Worm (Caenorhabditis elegans) whole organism, late embryonic: ENCODE data around the gene oig-4.

Experiments
- C08G9.2 ChIP-seq: sonication (generic microtip); optimal IDR thresholded peaks from 2 replicates; lab custom pipeline; 2016; ENCODE audit warnings: mild to moderate bottlenecking, missing genetic modification characterization, moderate library complexity, missing compliant biosample characterization
- F13H6.1 ChIP-seq: sonication (generic microtip); optimal IDR thresholded peaks from 2 replicates; lab custom pipeline; 2016; ENCODE audit warnings: missing genetic modification characterization, missing compliant biosample characterization
- K02D7.2 ChIP-seq: sonication (generic microtip); optimal IDR thresholded peaks from 2 replicates; lab custom pipeline; 2017; ENCODE audit warnings: mild to moderate bottlenecking, missing genetic modification characterization, missing compliant biosample characterization
- K09A11.1 ChIP-seq: sonication (generic microtip); optimal IDR thresholded peaks from 2 replicates; lab custom pipeline; 2017; ENCODE audit warnings: antibody characterized with exemption, mild to moderate bottlenecking, missing genetic modification characterization, missing compliant biosample characterization; ENCODE audit not compliant: insufficient read depth
- T23F11.4 ChIP-seq: fragments of 200-800 bp; sonication (Bioruptor generic); optimal IDR thresholded peaks from 2 replicates; lab custom pipeline; 2018; ENCODE audit warnings: mild to moderate bottlenecking, missing genetic modification characterization, missing compliant biosample characterization
- Y22D7AL.16 ChIP-seq: sonication (generic microtip); optimal IDR thresholded peaks from 2 replicates; lab custom pipeline; 2016; ENCODE audit warnings: missing genetic modification characterization, missing compliant biosample characterization
- ceh-18 ChIP-seq: sonication (generic microtip); optimal IDR thresholded peaks from 2 replicates; lab custom pipeline; 2016; ENCODE audit warnings: missing genetic modification characterization, missing compliant biosample characterization
- ceh-19 ChIP-seq: fragments of 200-800 bp; sonication (Bioruptor generic); optimal IDR thresholded peaks from 2 replicates; lab custom pipeline; 2018; ENCODE audit warnings: mild to moderate bottlenecking, missing genetic modification characterization, missing compliant biosample characterization
- ceh-2 ChIP-seq: sonication (generic microtip); optimal IDR thresholded peaks from 2 replicates; lab custom pipeline; 2016; ENCODE audit warnings: missing genotype, missing genetic modification characterization, missing compliant biosample characterization
- ceh-24 ChIP-seq: sonication (generic microtip); optimal IDR thresholded peaks from 2 replicates; lab custom pipeline; 2016; ENCODE audit warnings: mild to moderate bottlenecking, missing genetic modification characterization, missing compliant biosample characterization
- ceh-30 ChIP-seq: fragments of 150-350 bp; optimal IDR thresholded peaks from 2 replicates; lab custom pipeline; 2014; ENCODE audit warnings: missing biosample characterization, missing genetic modification characterization
- ceh-31 ChIP-seq: sonication (generic microtip); optimal IDR thresholded peaks from 2 replicates; lab custom pipeline; 2016; ENCODE audit warnings: missing genetic modification characterization, missing compliant biosample characterization
- ceh-45 ChIP-seq: fragments of 200-800 bp; sonication (Bioruptor generic); IDR thresholded peaks from 2 replicates; pipeline ENCODE4 v1.3.6; 2022; ENCODE audit warnings: missing genetic modification reagents, missing genetic modification characterization, missing compliant biosample characterization
- ceh-48 ChIP-seq: sonication (generic microtip); optimal IDR thresholded peaks from 2 replicates; lab custom pipeline; 2016; ENCODE audit warnings: missing genetic modification characterization, inconsistent platforms, missing compliant biosample characterization
- ceh-6 ChIP-seq: fragments of 200-800 bp; sonication (Bioruptor generic); optimal IDR thresholded peaks from 2 replicates; lab custom pipeline; 2018; ENCODE audit warnings: mild to moderate bottlenecking, missing genetic modification characterization, missing compliant biosample characterization
- ceh-9 ChIP-seq: sonication (generic microtip); optimal IDR thresholded peaks from 2 replicates; lab custom pipeline; 2016; ENCODE audit warnings: mild to moderate bottlenecking, missing genetic modification characterization, inconsistent platforms, missing compliant biosample characterization
- che-1 ChIP-seq: sonication (generic microtip); optimal IDR thresholded peaks from 2 replicates; lab custom pipeline; 2016; ENCODE audit warnings: mild to moderate bottlenecking, missing genetic modification characterization, missing compliant biosample characterization
- dmd-4 ChIP-seq: sonication (generic microtip); optimal IDR thresholded peaks from 2 replicates; lab custom pipeline; 2016; ENCODE audit warnings: borderline replicate concordance, missing genetic modification characterization, missing compliant biosample characterization
- dve-1 ChIP-seq: sonication (generic microtip); optimal IDR thresholded peaks from 2 replicates; lab custom pipeline; 2017; ENCODE audit warnings: antibody characterized with exemption, mild to moderate bottlenecking, missing genetic modification characterization, missing compliant biosample characterization
- elt-4 ChIP-seq: sonication (generic microtip); optimal IDR thresholded peaks from 2 replicates; lab custom pipeline; 2016; ENCODE audit warnings: missing genetic modification characterization, missing compliant biosample characterization
- eyg-1 ChIP-seq: sonication (generic microtip); optimal IDR thresholded peaks from 2 replicates; lab custom pipeline; 2016; ENCODE audit warnings: missing genotype, missing genetic modification characterization, missing compliant biosample characterization
- fax-1 ChIP-seq: sonication (generic microtip); optimal IDR thresholded peaks from 2 replicates; lab custom pipeline; 2016; ENCODE audit warnings: missing genotype, missing genetic modification characterization, missing compliant biosample characterization
- fkh-10 ChIP-seq: fragments of 150-350 bp; optimal IDR thresholded peaks from 2 replicates; lab custom pipeline; 2014; ENCODE audit warnings: missing biosample characterization, missing genetic modification reagents, missing genetic modification characterization
- gmeb-2 ChIP-seq: sonication (generic microtip); optimal IDR thresholded peaks from 2 replicates; lab custom pipeline; 2016; ENCODE audit warnings: missing genetic modification characterization, inconsistent platforms, missing compliant biosample characterization
- hlh-13 ChIP-seq: fragments of 200-800 bp; sonication (Bioruptor generic); optimal IDR thresholded peaks from 2 replicates; lab custom pipeline; 2018; ENCODE audit warnings: mild to moderate bottlenecking, missing genetic modification characterization, missing compliant biosample characterization
- hlh-15 ChIP-seq: sonication (generic microtip); optimal IDR thresholded peaks from 2 replicates; lab custom pipeline; 2016; ENCODE audit warnings: missing genetic modification characterization, missing compliant biosample characterization
- hlh-30 ChIP-seq: sonication (generic microtip); optimal IDR thresholded peaks from 2 replicates; lab custom pipeline; 2017; ENCODE audit warnings: antibody characterized with exemption, missing genetic modification characterization, missing compliant biosample characterization; ENCODE audit not compliant: insufficient read depth
- hlh-6 ChIP-seq: sonication (generic microtip); optimal IDR thresholded peaks from 2 replicates; lab custom pipeline; 2016; ENCODE audit warnings: missing genotype, missing genetic modification characterization, missing compliant biosample characterization
- hlh-8 ChIP-seq: sonication (generic microtip); optimal IDR thresholded peaks from 2 replicates; lab custom pipeline; 2016; ENCODE audit warnings: missing genotype, missing genetic modification characterization, missing compliant biosample characterization
- lin-11 ChIP-seq: fragments of 200-800 bp; sonication (Bioruptor generic); optimal IDR thresholded peaks from 2 replicates; lab custom pipeline; 2018; ENCODE audit warnings: mild to moderate bottlenecking, missing genetic modification characterization, missing compliant biosample characterization
- madf-2 ChIP-seq: sonication (generic microtip); optimal IDR thresholded peaks from 2 replicates; lab custom pipeline; 2017; ENCODE audit warnings: missing genetic modification characterization, missing compliant biosample characterization
- mec-3 ChIP-seq: sonication (generic microtip); optimal IDR thresholded peaks from 2 replicates; lab custom pipeline; 2016; ENCODE audit warnings: borderline replicate concordance, missing genetic modification characterization, missing compliant biosample characterization
- nhr-11 ChIP-seq: fragments of 150-350 bp; optimal IDR thresholded peaks from 2 replicates; lab custom pipeline; 2014; ENCODE audit warnings: missing biosample characterization, missing genetic modification characterization
- nhr-232 ChIP-seq: sonication (generic microtip); optimal IDR thresholded peaks from 2 replicates; lab custom pipeline; 2016; ENCODE audit warnings: missing genetic modification characterization, missing compliant biosample characterization
- npax-4 ChIP-seq: sonication (generic microtip); optimal IDR thresholded peaks from 2 replicates; lab custom pipeline; 2016; ENCODE audit warnings: missing genetic modification characterization, missing compliant biosample characterization
- odd-2 ChIP-seq: sonication (generic microtip); optimal IDR thresholded peaks from 2 replicates; lab custom pipeline; 2017; ENCODE audit warnings: antibody characterized with exemption, mild to moderate bottlenecking, missing genetic modification characterization, missing compliant biosample characterization
- pax-1 ChIP-seq: fragments of 150-350 bp; optimal IDR thresholded peaks from 2 replicates; lab custom pipeline; 2014; ENCODE audit warnings: missing biosample characterization, missing genetic modification characterization
- pha-2 ChIP-seq: sonication (generic microtip); optimal IDR thresholded peaks from 2 replicates; lab custom pipeline; 2017; ENCODE audit warnings: mild to moderate bottlenecking, missing genetic modification characterization, missing compliant biosample characterization
- pha-4 ChIP-seq: fragments of 150-350 bp; optimal IDR thresholded peaks from 2 replicates; lab custom pipeline; 2018; ENCODE audit warnings: missing biosample characterization, missing genetic modification reagents, missing genetic modification characterization
- pqm-1 ChIP-seq: sonication (generic microtip); optimal IDR thresholded peaks from 2 replicates; lab custom pipeline; 2016; ENCODE audit warnings: missing genetic modification characterization, missing compliant biosample characterization
- pros-1 ChIP-seq: fragments of 150-350 bp; optimal IDR thresholded peaks from 2 replicates; lab custom pipeline; 2014; ENCODE audit warnings: missing biosample characterization, missing genetic modification reagents, missing genetic modification characterization
- rnt-1 ChIP-seq: sonication (generic microtip); optimal IDR thresholded peaks from 2 replicates; lab custom pipeline; 2016; ENCODE audit warnings: missing genetic modification characterization, missing compliant biosample characterization
- sdc-2 ChIP-seq: sonication (generic microtip); optimal IDR thresholded peaks from 2 replicates; lab custom pipeline; 2016; ENCODE audit warnings: missing genotype, missing genetic modification characterization, missing compliant biosample characterization
- sox-4 ChIP-seq: sonication (generic microtip); optimal IDR thresholded peaks from 2 replicates; lab custom pipeline; 2017; ENCODE audit warnings: mild to moderate bottlenecking, missing genetic modification characterization, inconsistent platforms, missing compliant biosample characterization
- syd-9 ChIP-seq: sonication (generic microtip); optimal IDR thresholded peaks from 2 replicates; lab custom pipeline; 2016; ENCODE audit warnings: mild to moderate bottlenecking, missing genetic modification characterization, moderate library complexity, missing compliant biosample characterization
- tbx-2 ChIP-seq: sonication (generic microtip); optimal IDR thresholded peaks from 2 replicates; lab custom pipeline; 2016; ENCODE audit warnings: missing genetic modification characterization, missing compliant biosample characterization
- tbx-7 ChIP-seq: sonication (generic microtip); optimal IDR thresholded peaks from 2 replicates; lab custom pipeline; 2016; ENCODE audit warnings: missing genotype, missing genetic modification characterization, missing compliant biosample characterization
- unc-3 ChIP-seq, 2 experiments: fragments of 200-800 bp in 1 of 2; sonication (Bioruptor generic) in 1 of 2; sonication (generic microtip) in 1 of 2; conservative IDR thresholded peaks in 1 of 2; optimal IDR thresholded peaks in 1 of 2; 2 replicates each; pipeline versions ENCODE4 v1.3.6 to Lab custom; 2016 to 2022; ENCODE audit warnings: missing compliant biosample characterization in 2 of 2, missing genetic modification characterization in 2 of 2, missing genetic modification reagents in 1 of 2
- unc-86 ChIP-seq: sonication (generic microtip); optimal IDR thresholded peaks from 2 replicates; lab custom pipeline; 2016; ENCODE audit warnings: missing genetic modification characterization, missing compliant biosample characterization
- ztf-16 ChIP-seq: sonication (generic microtip); optimal IDR thresholded peaks from 2 replicates; lab custom pipeline; 2017; ENCODE audit warnings: missing genetic modification characterization, missing compliant biosample characterization

The oig-4 gene

DNA sequence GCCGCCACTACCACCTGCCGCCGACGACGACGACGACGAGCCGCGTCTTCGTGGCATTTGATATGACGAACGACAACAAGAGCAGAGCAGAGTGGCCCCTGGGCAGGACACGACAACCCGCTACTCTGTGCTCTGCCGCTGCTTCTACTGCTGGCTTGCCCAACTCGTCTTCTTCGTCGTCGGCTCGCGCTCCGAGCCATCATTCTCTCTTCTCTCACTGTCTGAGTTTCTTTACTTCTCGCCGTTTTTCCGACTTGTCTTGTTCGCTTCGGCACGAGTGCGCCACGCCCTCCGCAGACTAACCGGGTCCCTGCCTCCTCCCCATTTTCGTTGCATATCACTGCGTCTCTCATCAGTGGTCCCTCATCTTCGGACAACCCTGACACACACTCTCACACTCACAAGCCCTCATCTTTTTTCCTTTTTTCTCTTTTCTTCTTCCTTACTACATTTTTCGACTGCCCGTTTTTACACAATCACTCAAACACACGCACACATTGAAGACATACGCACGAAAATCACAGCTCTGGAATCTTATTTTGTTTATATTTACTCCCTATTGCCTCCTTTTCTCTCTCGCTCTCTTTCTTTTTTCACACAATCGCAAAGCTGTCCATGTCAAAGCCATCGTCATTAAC, 28.8 kb downstream of the oig-4 start (continued):
- TF ChIP-seq C08G9.2 (tag; lab: Kevin White, UChicago) (no peak), dve-1 (no peak), pha-4 (tag; lab: Kevin White, UChicago) (no peak), ceh-9 (tag; lab: Kevin White, UChicago) (no peak), elt-4 (tag; lab: Kevin White, UChicago) (no peak), T23F11.4 (no peak), hlh-8 (tag; lab: Kevin White, UChicago) (peak; percentile 39), K02D7.2 (tag; lab: Kevin White, UChicago) (no peak), ceh-6 (no peak), Y22D7AL.16 (tag; lab: Kevin White, UChicago) (no peak), odd-2 (tag; lab: Kevin White, UChicago) (no peak), hlh-30 (tag; lab: Kevin White, UChicago) (peak; percentile 10), ceh-45 (GFP tag; lab: Robert Waterston, UW) (no peak), ceh-24 (tag; lab: Kevin White, UChicago) (no peak), mec-3 (no peak), hlh-6 (tag; lab: Kevin White, UChicago) (no peak), pha-2 (tag; lab: Kevin White, UChicago) (no peak), nhr-232 (tag; lab: Kevin White, UChicago) (no peak), sdc-2 (tag; lab: Kevin White, UChicago) (peak; percentile 23), fax-1 (tag; lab: Kevin White, UChicago) (no peak), npax-4 (tag; lab: Kevin White, UChicago) (no peak), F13H6.1 (tag; lab: Kevin White, UChicago) (peak; percentile 61), rnt-1 (peak; percentile 67), hlh-13 (GFP tag; lab: Kevin White, UChicago) (no peak), ceh-2 (tag; lab: Kevin White, UChicago) (no peak), sox-4 (tag; lab: Kevin White, UChicago) (no peak), eyg-1 (tag; lab: Kevin White, UChicago) (no peak), unc-86 (tag; lab: Kevin White, UChicago) (no peak), pax-1 (tag; lab: Kevin White, UChicago) (no peak), fkh-10 (no peak), hlh-15 (tag; lab: Kevin White, UChicago) (no peak), pqm-1 (peak; percentile 2), ceh-48 (tag; lab: Kevin White, UChicago) (no peak), dmd-4 (tag; lab: Kevin White, UChicago) (no peak), unc-3 (GFP tag; conservative IDR thresholded peaks at IDR 0.05; lab: Robert Waterston, UW) (no peak), unc-3 (tag; optimal IDR thresholded peaks at IDR 0.05; lab: Kevin White, UChicago) (peak; percentile 5), ztf-16 (tag; lab: Kevin White, UChicago) (no peak), pros-1 (tag; lab: Kevin White, UChicago) (peak; percentile 38), gmeb-2 (no peak), che-1 (tag; lab: Kevin White, UChicago) (no peak), tbx-2 (tag; lab: Kevin White, UChicago) (peak; percentile 57), ceh-19 (GFP tag; lab: Kevin White, UChicago) (peak; percentile 10), K09A11.1 (tag; lab: Kevin White, UChicago) (peak; percentile 2), ceh-30 (tag; lab: Kevin White, UChicago) (no peak), lin-11 (no peak), madf-2 (tag; lab: Kevin White, UChicago) (no peak), syd-9 (tag; lab: Kevin White, UChicago) (no peak), nhr-11 (tag; lab: Kevin White, UChicago) (no peak), ceh-18 (tag; lab: Kevin White, UChicago) (peak; percentile 95), tbx-7 (tag; lab: Kevin White, UChicago) (no peak), ceh-31 (tag; lab: Kevin White, UChicago) (peak; percentile 68)
- TF ChIP-seq, all 69 proteins: peak for 17
